Fruit fly (Drosophila melanogaster): Measurements from ENCODE around the gene gpp.

DNA sequence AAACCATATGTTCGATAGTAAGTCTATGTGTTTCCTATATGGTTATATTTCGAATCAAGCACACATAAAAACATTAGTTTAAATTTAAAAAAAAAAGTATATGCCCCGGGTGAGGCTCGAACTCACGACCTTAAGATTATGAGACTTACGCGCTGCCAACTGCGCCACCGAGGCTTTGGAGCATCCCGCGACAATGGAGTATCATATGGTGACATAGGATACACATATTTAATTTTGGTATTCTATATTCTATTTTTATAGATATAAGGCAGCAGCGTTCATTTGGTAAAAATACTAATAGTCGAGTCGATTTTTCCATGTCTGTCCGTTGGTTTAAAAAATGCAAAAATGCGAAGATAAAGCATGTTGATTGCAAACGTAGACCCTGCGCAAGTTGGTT, 89.3 kb downstream of the gpp start:
- no peak for TF ChIP-seq CG8478 (optimal IDR thresholded peaks at IDR 0.05)
- TF ChIP-seq CTCF (optimal IDR thresholded peaks at IDR 0.05): no peak
